Worm (Caenorhabditis elegans) whole organism, L4 larva: ENCODE data around the gene cdk-1.
A peak's percentile ranks its signal among the peaks of the same experiment; 100 is the strongest.

ENCODE experiments used
- F10B5.3 ChIP-seq: sonication (generic microtip); optimal IDR thresholded peaks from 2 replicates; lab custom pipeline; 2016; ENCODE audit warnings: mild to moderate bottlenecking, missing genetic modification characterization, missing compliant biosample characterization
- F26F4.8 ChIP-seq: fragments of 200-800 bp; sonication (Bioruptor generic); conservative IDR thresholded peaks from 2 replicates; pipeline ENCODE4 v1.3.6; 2022; ENCODE audit warnings: missing genetic modification characterization, missing compliant biosample characterization
- F37D6.2 ChIP-seq: sonication (generic microtip); optimal IDR thresholded peaks from 2 replicates; lab custom pipeline; 2016; ENCODE audit warnings: mild to moderate bottlenecking, missing genetic modification characterization, missing compliant biosample characterization
- F49E8.2 ChIP-seq: sonication (generic microtip); optimal IDR thresholded peaks from 2 replicates; lab custom pipeline; 2016; ENCODE audit warnings: missing compliant biosample characterization, mild to moderate bottlenecking, missing genetic modification characterization, borderline replicate concordance
- R02D3.7 ChIP-seq: fragments of 150-350 bp; sonication (generic microtip); optimal IDR thresholded peaks from 3 replicates; lab custom pipeline; 2014; ENCODE audit warnings: missing biosample characterization, missing genetic modification characterization
- T26A8.4 ChIP-seq: fragments of 200-800 bp; sonication (Bioruptor generic); IDR thresholded peaks from 2 replicates; pipeline ENCODE4 v1.3.6; 2022; ENCODE audit warnings: missing genetic modification characterization, missing compliant biosample characterization
- Y5F2A.4 ChIP-seq: fragments of 200-800 bp; sonication (Bioruptor generic); optimal IDR thresholded peaks from 2 replicates; lab custom pipeline; 2018; ENCODE audit warnings: mild to moderate bottlenecking, missing genetic modification characterization, missing compliant biosample characterization
- Y75B8A.6 ChIP-seq: fragments of 200-800 bp; sonication (Bioruptor generic); IDR thresholded peaks from 2 replicates; pipeline ENCODE4 v1.3.6; 2022; ENCODE audit warnings: missing genetic modification reagents, missing genetic modification characterization, missing compliant biosample characterization
- aha-1 ChIP-seq: fragments of 150-350 bp; peaks from one replicate; lab custom pipeline; 2014; ENCODE audit warnings: missing biosample characterization, missing genetic modification characterization
- arid-1 ChIP-seq: fragments of 200-800 bp; sonication (Bioruptor generic); conservative IDR thresholded peaks from 2 replicates; pipeline ENCODE4 v1.3.6; 2022; ENCODE audit warnings: missing genetic modification reagents, missing genetic modification characterization, missing compliant biosample characterization
- ceh-20 ChIP-seq: fragments of 200-800 bp; sonication (Bioruptor generic); IDR thresholded peaks from 2 replicates; pipeline ENCODE4 v1.3.6; 2022; ENCODE audit warnings: missing genetic modification reagents, missing genetic modification characterization, missing compliant biosample characterization
- ceh-32 ChIP-seq: sonication (generic microtip); optimal IDR thresholded peaks from 2 replicates; lab custom pipeline; 2016; ENCODE audit warnings: mild to moderate bottlenecking, missing genetic modification characterization, missing compliant biosample characterization; ENCODE audit not compliant: poor library complexity
- ceh-62 ChIP-seq: sonication (generic microtip); optimal IDR thresholded peaks from 2 replicates; lab custom pipeline; 2017; ENCODE audit warnings: missing biosample characterization, missing genetic modification characterization
- cey-2 ChIP-seq: sonication (generic microtip); optimal IDR thresholded peaks from 3 replicates; lab custom pipeline; 2017; ENCODE audit warnings: missing genetic modification characterization, mild to moderate bottlenecking, missing compliant biosample characterization, antibody characterized with exemption, borderline replicate concordance; ENCODE audit not compliant: insufficient read depth
- daf-16 ChIP-seq, 3 experiments: sonication (generic microtip); optimal IDR thresholded peaks; 2 replicates each; lab custom pipeline; 2016 to 2017; ENCODE audit warnings: missing genetic modification characterization in 3 of 3, missing genetic modification reagents in 3 of 3, mild to moderate bottlenecking in 2 of 3, missing compliant biosample characterization in 2 of 3, missing biosample characterization in 1 of 3, moderate library complexity in 1 of 3
- daf-19 ChIP-seq: fragments of 200-800 bp; sonication (Bioruptor generic); conservative IDR thresholded peaks from 2 replicates; pipeline ENCODE4 v1.3.6; 2022; ENCODE audit warnings: missing genetic modification characterization, missing compliant biosample characterization
- daf-8 ChIP-seq: fragments of 200-800 bp; sonication (Bioruptor generic); IDR thresholded peaks from 2 replicates; pipeline ENCODE4 v1.3.6; 2022; ENCODE audit warnings: missing genetic modification characterization, missing compliant biosample characterization
- dmd-6 ChIP-seq: fragments of 200-800 bp; sonication (Bioruptor generic); IDR thresholded peaks from 2 replicates; pipeline ENCODE4 v1.3.6; 2022; ENCODE audit warnings: missing genetic modification reagents, missing genetic modification characterization, missing compliant biosample characterization
- dmd-9 ChIP-seq: fragments of 200-800 bp; sonication (Bioruptor generic); IDR thresholded peaks from 2 replicates; pipeline ENCODE4 v1.3.6; 2022; ENCODE audit warnings: missing genetic modification reagents, missing genetic modification characterization, missing compliant biosample characterization
- dpl-1 ChIP-seq: fragments of 150-350 bp; optimal IDR thresholded peaks from 2 replicates; lab custom pipeline; 2014; ENCODE audit warnings: missing biosample characterization, missing genetic modification reagents, missing genetic modification characterization
- duxl-1 ChIP-seq: sonication (generic microtip); optimal IDR thresholded peaks from 2 replicates; lab custom pipeline; 2016; ENCODE audit warnings: mild to moderate bottlenecking, missing genetic modification characterization, moderate library complexity, missing compliant biosample characterization; ENCODE audit not compliant: poor library complexity
- dve-1 ChIP-seq: sonication (generic microtip); optimal IDR thresholded peaks from 2 replicates; lab custom pipeline; 2017; ENCODE audit warnings: antibody characterized with exemption, mild to moderate bottlenecking, missing genetic modification characterization, missing compliant biosample characterization; ENCODE audit not compliant: insufficient read depth
- gei-8 ChIP-seq: fragments of 200-800 bp; sonication (Bioruptor generic); optimal IDR thresholded peaks from 2 replicates; lab custom pipeline; 2018; ENCODE audit warnings: mild to moderate bottlenecking, missing genetic modification characterization, missing compliant biosample characterization
- hlh-30 ChIP-seq: sonication (generic microtip); optimal IDR thresholded peaks from 2 replicates; lab custom pipeline; 2017; ENCODE audit warnings: antibody characterized with exemption, mild to moderate bottlenecking, missing genetic modification characterization, missing compliant biosample characterization; ENCODE audit not compliant: insufficient read depth
- hmg-1.1 ChIP-seq: fragments of 200-800 bp; sonication (Bioruptor generic); IDR thresholded peaks from 2 replicates; pipeline ENCODE4 v1.3.6; 2022; ENCODE audit warnings: missing genetic modification reagents, missing genetic modification characterization, missing compliant biosample characterization
- lin-1 ChIP-seq: fragments of 200-800 bp; sonication (Bioruptor generic); IDR thresholded peaks from 2 replicates; pipeline ENCODE4 v1.3.6; 2022; ENCODE audit warnings: missing genetic modification reagents, missing genetic modification characterization, missing compliant biosample characterization
- lin-13 ChIP-seq: fragments of 150-350 bp; optimal IDR thresholded peaks from 2 replicates; lab custom pipeline; 2014; ENCODE audit warnings: missing biosample characterization, missing genetic modification reagents, missing genetic modification characterization
- lin-29 ChIP-seq: fragments of 200-800 bp; sonication (Bioruptor generic); IDR thresholded peaks from 2 replicates; pipeline ENCODE4 v1.3.6; 2022; ENCODE audit warnings: missing genetic modification reagents, missing genetic modification characterization, missing compliant biosample characterization
- lin-38 ChIP-seq: fragments of 200-800 bp; sonication (Bioruptor generic); IDR thresholded peaks from 2 replicates; pipeline ENCODE4 v1.3.6; 2022; ENCODE audit warnings: missing genetic modification reagents, missing genetic modification characterization, missing compliant biosample characterization
- lir-3 ChIP-seq: sonication (generic microtip); optimal IDR thresholded peaks from 2 replicates; lab custom pipeline; 2016; ENCODE audit warnings: mild to moderate bottlenecking, missing genetic modification characterization, missing compliant biosample characterization
- lsy-2 ChIP-seq, 2 experiments: fragments of 150-350 bp in 1 of 2; sonication (generic microtip) in 1 of 2; optimal IDR thresholded peaks; 2 replicates each; lab custom pipeline; 2014 to 2017; ENCODE audit warnings: missing biosample characterization in 2 of 2, missing genetic modification characterization in 2 of 2
- madf-5 ChIP-seq, 2 experiments: fragments of 200-800 bp; sonication (Bioruptor generic); IDR thresholded peaks; 2 replicates each; pipeline ENCODE4 v1.3.6; 2022; ENCODE audit warnings: missing compliant biosample characterization in 2 of 2, missing genetic modification characterization in 2 of 2
- mdl-1 ChIP-seq, 2 experiments: fragments of 150-350 bp in 1 of 2; sonication (generic microtip) in 1 of 2; optimal IDR thresholded peaks; 2 replicates each; lab custom pipeline; 2014 to 2017; ENCODE audit warnings: missing biosample characterization in 2 of 2, missing genetic modification characterization in 2 of 2
- mdt-29 ChIP-seq: fragments of 200-800 bp; sonication (Bioruptor generic); IDR thresholded peaks from 2 replicates; pipeline ENCODE4 v1.3.6; 2022; ENCODE audit warnings: missing genetic modification reagents, missing genetic modification characterization, missing compliant biosample characterization
- mes-2 ChIP-seq: sonication (generic microtip); optimal IDR thresholded peaks from 2 replicates; lab custom pipeline; 2016; ENCODE audit warnings: missing genotype, mild to moderate bottlenecking, missing genetic modification characterization, missing compliant biosample characterization; ENCODE audit not compliant: poor library complexity, severe bottlenecking
- mxl-3 ChIP-seq: fragments of 200-800 bp; sonication (Bioruptor generic); optimal IDR thresholded peaks from 2 replicates; lab custom pipeline; 2018; ENCODE audit warnings: mild to moderate bottlenecking, missing genetic modification characterization, missing compliant biosample characterization
- nhr-102 ChIP-seq: sonication (generic microtip); optimal IDR thresholded peaks from 2 replicates; lab custom pipeline; 2016; ENCODE audit warnings: mild to moderate bottlenecking, missing genetic modification characterization, moderate library complexity, missing compliant biosample characterization
- nhr-11 ChIP-seq: fragments of 150-350 bp; optimal IDR thresholded peaks from 2 replicates; lab custom pipeline; 2014; ENCODE audit warnings: missing biosample characterization, missing genetic modification characterization
- nhr-25 ChIP-seq: sonication (generic microtip); optimal IDR thresholded peaks from 2 replicates; lab custom pipeline; 2017; ENCODE audit warnings: missing genetic modification characterization, mild to moderate bottlenecking, missing compliant biosample characterization, antibody characterized with exemption, moderate library complexity, borderline replicate concordance; ENCODE audit not compliant: insufficient read depth
- nhr-28 ChIP-seq: fragments of 150-350 bp; optimal IDR thresholded peaks from 2 replicates; lab custom pipeline; 2014; ENCODE audit warnings: missing biosample characterization, missing genetic modification characterization
- nhr-41 ChIP-seq: fragments of 200-800 bp; sonication (Bioruptor generic); IDR thresholded peaks from 2 replicates; pipeline ENCODE4 v1.3.6; 2022; ENCODE audit warnings: missing genetic modification reagents, missing genetic modification characterization, missing compliant biosample characterization
- nhr-48 ChIP-seq: sonication (generic microtip); optimal IDR thresholded peaks from 2 replicates; lab custom pipeline; 2016; ENCODE audit warnings: mild to moderate bottlenecking, missing genetic modification characterization, missing compliant biosample characterization
- nhr-6 ChIP-seq: fragments of 150-350 bp; optimal IDR thresholded peaks from 2 replicates; lab custom pipeline; 2014; ENCODE audit warnings: missing biosample characterization, missing genetic modification characterization
- nhr-76 ChIP-seq: fragments of 150-350 bp; optimal IDR thresholded peaks from 2 replicates; lab custom pipeline; 2014; ENCODE audit warnings: missing biosample characterization, missing genetic modification characterization
- pqm-1 ChIP-seq: sonication (generic microtip); optimal IDR thresholded peaks from 2 replicates; lab custom pipeline; 2017; ENCODE audit warnings: missing biosample characterization, missing genetic modification characterization
- tag-97 ChIP-seq: fragments of 200-800 bp; sonication (Bioruptor generic); IDR thresholded peaks from 2 replicates; pipeline ENCODE4 v1.3.6; 2022; ENCODE audit warnings: missing genetic modification characterization, missing compliant biosample characterization
- vab-7 ChIP-seq: fragments of 200-800 bp; sonication (Bioruptor generic); IDR thresholded peaks from 2 replicates; pipeline ENCODE4 v1.3.6; 2022; ENCODE audit warnings: missing genetic modification reagents, missing genetic modification characterization, missing compliant biosample characterization
- zfp-2 ChIP-seq: sonication (generic microtip); optimal IDR thresholded peaks from 2 replicates; lab custom pipeline; 2016; ENCODE audit warnings: mild to moderate bottlenecking, missing genetic modification characterization, missing compliant biosample characterization
- zfp-3 ChIP-seq: fragments of 200-800 bp; sonication (Bioruptor generic); conservative IDR thresholded peaks from 2 replicates; pipeline ENCODE4 v1.3.6; 2022; ENCODE audit warnings: missing genetic modification reagents, missing genetic modification characterization, missing compliant biosample characterization
- zip-11 ChIP-seq: fragments of 200-800 bp; sonication (Bioruptor generic); IDR thresholded peaks from 2 replicates; pipeline ENCODE4 v1.3.6; 2022; ENCODE audit warnings: missing genetic modification characterization, missing compliant biosample characterization

The cdk-1 gene

DNA sequence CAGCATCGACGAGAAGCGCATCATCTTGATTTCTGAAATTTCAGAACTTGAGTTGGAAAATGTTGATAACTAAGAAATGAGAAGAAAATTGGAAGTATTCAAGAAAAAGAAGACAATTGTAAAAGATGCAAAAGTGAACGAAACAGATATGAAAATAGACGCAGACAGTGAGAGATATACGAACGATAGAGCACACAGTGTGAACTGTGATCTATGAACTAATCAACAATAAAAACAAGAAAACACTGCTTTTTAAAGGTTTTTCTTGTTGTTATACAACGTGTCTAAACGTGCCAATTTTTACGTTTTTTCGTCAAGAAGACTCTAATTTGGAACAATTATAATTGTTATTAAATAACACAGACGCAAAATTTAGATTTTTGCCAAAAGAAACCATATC is 5.6 kb downstream of the cdk-1 start, which contains the start of gene ech-6:
ech-6 (minus strand) TSS at position 32 of the 400 bp plus-strand sequence.
- no peak for TF ChIP-seq daf-19 (GFP tag; lab: Robert Waterston, UW)
- TF ChIP-seq dmd-6 (GFP tag; lab: Robert Waterston, UW) = peak; percentile 72
- no peak for TF ChIP-seq madf-5 (GFP tag; IDR thresholded peaks at IDR 0.05; lab: Robert Waterston, UW)
- TF ChIP-seq arid-1 (GFP tag; lab: Robert Waterston, UW) = no peak
- peak; percentile 83 for TF ChIP-seq dve-1 (tag; lab: Kevin White, UChicago)
- peak; percentile 11 for TF ChIP-seq nhr-28 (tag; lab: Kevin White, UChicago)
- TF ChIP-seq gei-8 (GFP tag; lab: Kevin White, UChicago) = no peak
- TF ChIP-seq mxl-3 (GFP tag; lab: Kevin White, UChicago) = no peak
- no peak for TF ChIP-seq cey-2 (tag; lab: Kevin White, UChicago)
- TF ChIP-seq aha-1 (tag; lab: Kevin White, UChicago) = no peak
- peak; percentile 11; the same call in 1 of the 2 replicates for TF ChIP-seq hmg-1.1 (GFP tag; lab: Robert Waterston, UW)
- TF ChIP-seq lsy-2 (tag; optimal IDR thresholded peaks at IDR 0.05; lab: Kevin White, UChicago) = peak in 1 of 2 experiments; percentile 71
- TF ChIP-seq nhr-102 (tag; lab: Kevin White, UChicago) = peak; percentile 45
- peak; percentile 11 for TF ChIP-seq pqm-1 (tag; lab: Kevin White, UChicago)
- TF ChIP-seq lin-13 = no peak
- no peak for TF ChIP-seq duxl-1 (tag; lab: Kevin White, UChicago)
- TF ChIP-seq dpl-1 = peak; percentile 32
- TF ChIP-seq nhr-48 = peak; percentile 11
- TF ChIP-seq tag-97 (GFP tag; lab: Robert Waterston, UW) = no peak
- TF ChIP-seq mes-2 = peak; percentile 1
- no peak for TF ChIP-seq ceh-32 (tag; lab: Kevin White, UChicago)
- no peak for TF ChIP-seq ceh-20
- TF ChIP-seq nhr-76 (tag; lab: Kevin White, UChicago) = no peak
- TF ChIP-seq mdt-29 = no peak
- TF ChIP-seq daf-8 = no peak
- no peak for TF ChIP-seq Y75B8A.6
- no peak for TF ChIP-seq F10B5.3
- TF ChIP-seq lin-29 (GFP tag; lab: Robert Waterston, UW) = no peak
- TF ChIP-seq zip-11 (GFP tag; lab: Robert Waterston, UW) = no peak
- TF ChIP-seq nhr-41 = no peak
- no peak for TF ChIP-seq T26A8.4 (GFP tag; lab: Robert Waterston, UW)
- TF ChIP-seq F49E8.2 (tag; lab: Kevin White, UChicago) = no peak
- TF ChIP-seq zfp-2 = no peak
- no peak for TF ChIP-seq dmd-9 (GFP tag; lab: Robert Waterston, UW)
- TF ChIP-seq zfp-3 (GFP tag; lab: Robert Waterston, UW) = no peak
- no peak for TF ChIP-seq Y5F2A.4 (GFP tag; lab: Kevin White, UChicago)
- TF ChIP-seq hlh-30 (tag; lab: Kevin White, UChicago) = peak; percentile 5
- TF ChIP-seq lin-1 (GFP tag; lab: Robert Waterston, UW) = 0 out of 2 replicates have a peak, but pooled peaks have one; percentile 29
- TF ChIP-seq R02D3.7 (tag; lab: Kevin White, UChicago) = no peak
- TF ChIP-seq nhr-11 = no peak
- no peak for TF ChIP-seq daf-16 (GFP tag; optimal IDR thresholded peaks at IDR 0.05; lab: Kevin White, UChicago)
- TF ChIP-seq daf-16 (tag; optimal IDR thresholded peaks at IDR 0.05; lab: Kevin White, UChicago) = peak; percentile 96
- TF ChIP-seq nhr-6 (tag; lab: Kevin White, UChicago) = no peak
- TF ChIP-seq lin-38 (GFP tag; lab: Robert Waterston, UW) = peak; percentile 51
- no peak for TF ChIP-seq F26F4.8
- TF ChIP-seq nhr-25 = no peak
- TF ChIP-seq lir-3 (tag; lab: Kevin White, UChicago) = no peak
- TF ChIP-seq mdl-1 (tag; optimal IDR thresholded peaks at IDR 0.05; lab: Kevin White, UChicago) = no peak
- no peak for TF ChIP-seq F37D6.2 (tag; lab: Kevin White, UChicago)
- TF ChIP-seq vab-7 (GFP tag; lab: Robert Waterston, UW) = no peak
- no peak for TF ChIP-seq ceh-62 (tag; lab: Kevin White, UChicago)
